Fruit fly (Drosophila melanogaster) whole organism, pupa: ENCODE data around the gene CG34429.

Source experiments
- CG10348 ChIP-seq: fragments of 200-800 bp; sonication (Bioruptor generic); IDR thresholded peaks from 2 replicates; pipeline ENCODE4 v1.3.6; 2022; ENCODE audit warnings: missing biosample characterization, missing genetic modification characterization
- CG12605 ChIP-seq: fragments of 200-800 bp; sonication (Bioruptor generic); IDR thresholded peaks from 2 replicates; pipeline ENCODE4 v1.3.6; 2022; ENCODE audit warnings: missing biosample characterization, missing genetic modification characterization
- CG13204 ChIP-seq: fragments of 200-800 bp; sonication (Bioruptor generic); optimal IDR thresholded peaks from 2 replicates; lab custom pipeline; 2018; ENCODE audit warnings: missing biosample characterization, mild to moderate bottlenecking, missing genetic modification characterization, moderate library complexity
- CG14655 ChIP-seq: fragments of 200-800 bp; sonication (Bioruptor generic); optimal IDR thresholded peaks from 3 replicates; lab custom pipeline; 2017; ENCODE audit warnings: mild to moderate bottlenecking, missing biosample characterization, missing genetic modification reagents, missing genetic modification characterization
- CG15710 ChIP-seq: fragments of 200-800 bp; sonication (Bioruptor generic); optimal IDR thresholded peaks from 2 replicates; lab custom pipeline; 2018; ENCODE audit warnings: missing biosample characterization, mild to moderate bottlenecking, missing genetic modification characterization, moderate library complexity
- CG17806 ChIP-seq: fragments of 200-800 bp; sonication (Bioruptor generic); optimal IDR thresholded peaks from 2 replicates; lab custom pipeline; 2018; ENCODE audit warnings: missing biosample characterization, mild to moderate bottlenecking, missing genetic modification characterization, moderate library complexity
- CG32121 ChIP-seq: fragments of 200-800 bp; sonication (Bioruptor generic); IDR thresholded peaks from 2 replicates; pipeline ENCODE4 v1.3.6; 2022; ENCODE audit warnings: missing biosample characterization, missing genetic modification characterization
- CG34367 ChIP-seq: fragments of 200-800 bp; sonication (Bioruptor generic); optimal IDR thresholded peaks from 2 replicates; lab custom pipeline; 2018; ENCODE audit warnings: missing biosample characterization, mild to moderate bottlenecking, missing genetic modification characterization
- CG4496 ChIP-seq: fragments of 200-800 bp; sonication (Bioruptor generic); IDR thresholded peaks from 3 replicates; pipeline ENCODE4 v1.3.6; 2022; ENCODE audit warnings: missing biosample characterization, missing genetic modification characterization
- CG8159 ChIP-seq: fragments of 200-800 bp; sonication (Bioruptor generic); optimal IDR thresholded peaks from 3 replicates; lab custom pipeline; 2018; ENCODE audit warnings: missing biosample characterization, mild to moderate bottlenecking, missing genetic modification characterization, moderate library complexity
- CG8301 ChIP-seq: fragments of 200-800 bp; sonication (Bioruptor generic); optimal IDR thresholded peaks from 2 replicates; lab custom pipeline; 2018; ENCODE audit warnings: missing biosample characterization, mild to moderate bottlenecking, missing genetic modification characterization
- CG9948 ChIP-seq: fragments of 200-800 bp; sonication (Bioruptor generic); optimal IDR thresholded peaks from 2 replicates; lab custom pipeline; 2018; ENCODE audit warnings: missing biosample characterization, mild to moderate bottlenecking, missing genetic modification characterization, moderate library complexity
- D1 ChIP-seq: fragments of 200-800 bp; sonication (Bioruptor generic); optimal IDR thresholded peaks from 2 replicates; lab custom pipeline; 2018; ENCODE audit warnings: missing biosample characterization, mild to moderate bottlenecking, missing genetic modification characterization, moderate library complexity
- EcR ChIP-seq: fragments of 200-800 bp; sonication (Bioruptor generic); optimal IDR thresholded peaks from 3 replicates; lab custom pipeline; 2019; ENCODE audit warnings: missing biosample characterization, missing genetic modification characterization, mild to moderate bottlenecking, moderate library complexity, missing genetic modification reagents
- Ets98B ChIP-seq: fragments of 200-800 bp; sonication (Bioruptor generic); IDR thresholded peaks from 2 replicates; pipeline ENCODE4 v1.3.6; 2022; ENCODE audit warnings: missing biosample characterization, missing genetic modification characterization
- Pif1A ChIP-seq: fragments of 200-800 bp; sonication (Bioruptor generic); optimal IDR thresholded peaks from 3 replicates; lab custom pipeline; 2016; ENCODE audit warnings: missing biosample characterization, missing genetic modification characterization
- Pif1B ChIP-seq: fragments of 200-800 bp; sonication (Bioruptor generic); optimal IDR thresholded peaks from 3 replicates; lab custom pipeline; 2016; ENCODE audit warnings: missing biosample characterization, missing genetic modification characterization
- Snoo ChIP-seq: fragments of 200-800 bp; sonication (Bioruptor generic); optimal IDR thresholded peaks from 3 replicates; lab custom pipeline; 2017; ENCODE audit warnings: missing biosample characterization, mild to moderate bottlenecking, missing genetic modification characterization, inconsistent platforms
- fd96Ca ChIP-seq: fragments of 200-800 bp; sonication (Bioruptor generic); IDR thresholded peaks from 3 replicates; pipeline ENCODE4 v1.3.6; 2022; ENCODE audit warnings: missing biosample characterization, missing genetic modification characterization
- gl ChIP-seq: fragments of 200-800 bp; sonication (Bioruptor generic); optimal IDR thresholded peaks from 2 replicates; lab custom pipeline; 2018; ENCODE audit warnings: missing biosample characterization, mild to moderate bottlenecking, missing genetic modification characterization
- rn ChIP-seq: fragments of 200-800 bp; sonication (Bioruptor generic); IDR thresholded peaks from 2 replicates; pipeline ENCODE4 v1.3.6; 2022; ENCODE audit warnings: missing biosample characterization, missing genetic modification characterization

Gene CG34429

DNA sequence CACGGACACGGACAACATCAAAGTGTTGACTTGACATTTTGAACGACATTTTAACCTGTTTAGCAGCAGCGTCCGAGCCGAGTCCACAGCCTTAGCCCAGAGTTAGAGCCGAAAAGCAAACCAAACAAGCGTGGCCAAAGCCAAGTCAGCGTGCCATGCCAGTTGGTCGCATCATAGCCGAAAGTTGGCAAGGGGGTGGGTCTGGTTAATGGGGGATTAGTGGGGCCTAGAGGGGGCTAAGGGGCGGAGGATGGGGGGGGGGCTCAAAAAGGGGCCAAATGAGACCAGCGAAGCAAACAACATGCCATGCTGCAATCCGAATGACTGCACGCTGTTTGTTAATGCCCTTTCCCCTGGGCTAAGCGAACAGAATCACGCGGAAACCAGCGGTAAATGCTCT, 36.3 kb downstream of the CG34429 start:
- TF ChIP-seq CG34367 (tag; lab: Kevin White, UChicago) (no peak), gl (tag; lab: Kevin White, UChicago) (no peak), fd96Ca (GFP tag; lab: Robert Waterston, UW) (no peak), CG14655 (GFP tag; lab: Kevin White, UChicago) (no peak), Snoo (tag; lab: Kevin White, UChicago) (no peak), CG10348 (GFP tag; lab: Robert Waterston, UW) (no peak), D1 (tag; lab: Kevin White, UChicago) (no peak), CG12605 (GFP tag; lab: Robert Waterston, UW) (no peak), Pif1A (no peak), CG8159 (tag; lab: Kevin White, UChicago) (no peak)

DNA sequence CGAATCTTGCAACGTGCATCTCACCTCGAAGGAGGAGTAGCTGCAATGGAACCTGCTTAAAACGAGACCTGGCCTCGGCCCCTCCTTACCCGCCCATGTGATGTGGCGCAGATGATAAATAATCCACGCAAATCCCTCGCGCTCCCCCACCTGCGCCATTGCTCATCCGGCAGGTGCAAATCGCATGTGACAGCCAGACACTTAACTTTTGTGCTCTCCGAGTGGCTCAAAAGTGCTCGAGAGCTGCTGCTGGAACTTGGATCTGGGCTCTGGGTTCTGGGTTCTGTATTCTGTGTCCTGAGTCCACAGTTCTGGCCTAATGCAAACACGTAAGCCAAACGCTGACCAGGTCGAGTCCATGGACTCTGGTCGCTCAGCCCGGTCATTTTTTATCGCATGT, 37.6 kb downstream of the CG34429 start:
- TF ChIP-seq rn (GFP tag; lab: Robert Waterston, UW) (no peak), CG13204 (GFP tag; lab: Kevin White, UChicago) (peak; percentile 17)

DNA sequence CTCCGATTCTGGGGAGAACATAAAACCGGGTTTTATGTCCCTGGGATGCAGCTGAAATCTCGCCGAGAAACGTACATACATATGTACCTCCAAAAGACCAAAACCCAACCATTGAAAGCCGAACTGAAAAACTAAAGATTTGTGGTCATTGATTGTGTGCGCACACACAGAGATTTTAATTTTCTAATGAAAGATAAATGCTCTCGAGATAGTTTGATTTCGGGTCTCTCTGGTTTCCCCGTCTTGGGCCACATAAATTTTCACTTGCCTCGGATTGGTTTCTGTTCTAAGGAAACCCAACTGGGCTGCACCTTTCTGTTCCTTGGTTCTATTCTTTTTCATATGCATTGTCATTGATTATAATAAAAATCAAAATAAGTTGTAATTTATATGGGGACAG, 43.0 kb downstream of the CG34429 start:
- no peak for TF ChIP-seq CG12605 (GFP tag; lab: Robert Waterston, UW)
- TF ChIP-seq EcR (GFP tag; lab: Kevin White, UChicago): no peak
- TF ChIP-seq rn (GFP tag; lab: Robert Waterston, UW): no peak
- TF ChIP-seq CG32121 (GFP tag; lab: Robert Waterston, UW): no peak
- TF ChIP-seq CG34367 (tag; lab: Kevin White, UChicago): no peak
- no peak for TF ChIP-seq Snoo (tag; lab: Kevin White, UChicago)
- no peak for TF ChIP-seq CG10348 (GFP tag; lab: Robert Waterston, UW)
- TF ChIP-seq CG9948 (tag; lab: Kevin White, UChicago): no peak
- TF ChIP-seq gl (tag; lab: Kevin White, UChicago): no peak
- no peak for TF ChIP-seq Pif1A
- no peak for TF ChIP-seq CG8159 (tag; lab: Kevin White, UChicago)
- TF ChIP-seq fd96Ca (GFP tag; lab: Robert Waterston, UW): no peak
- no peak for TF ChIP-seq Ets98B (GFP tag; lab: Robert Waterston, UW)
- no peak for TF ChIP-seq CG14655 (GFP tag; lab: Kevin White, UChicago)
- TF ChIP-seq D1 (tag; lab: Kevin White, UChicago): no peak
- no peak for TF ChIP-seq CG15710
- no peak for TF ChIP-seq CG4496 (GFP tag; lab: Robert Waterston, UW)
- TF ChIP-seq CG17806: no peak
- TF ChIP-seq CG8301: no peak

DNA sequence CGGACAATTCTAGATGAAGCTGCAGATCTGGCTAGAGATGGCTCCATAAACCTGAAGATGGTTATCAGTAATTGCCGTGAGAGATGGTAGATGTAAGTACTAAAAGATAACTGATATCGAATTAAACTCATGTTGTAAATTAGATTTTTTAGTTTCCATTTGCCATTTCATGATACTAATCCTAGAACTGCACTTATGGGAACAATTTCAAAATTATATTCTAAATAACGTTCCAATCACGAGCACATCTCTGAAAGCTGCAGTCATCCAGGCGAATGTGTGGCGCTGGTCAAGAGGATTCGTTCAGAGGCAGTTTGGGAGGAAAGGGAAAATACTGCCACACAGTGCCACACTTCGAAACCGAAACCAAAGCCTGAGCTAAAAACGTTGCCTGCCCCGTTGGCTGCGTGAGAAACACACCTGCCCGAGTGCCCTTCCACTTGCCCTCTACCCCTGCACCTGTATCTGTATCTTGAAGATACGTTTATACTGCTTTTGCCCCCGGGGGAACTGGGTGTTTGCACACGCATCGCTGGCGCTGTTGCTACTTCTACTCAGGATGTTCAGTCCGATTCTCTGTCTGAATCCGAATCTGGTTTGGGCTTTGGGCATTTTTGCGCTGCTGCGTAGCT, 44.6 kb downstream of the CG34429 start:
- no peak for TF ChIP-seq Ets98B (GFP tag; lab: Robert Waterston, UW)
- peak; percentile 74 for TF ChIP-seq Pif1A
- no peak for TF ChIP-seq CG10348 (GFP tag; lab: Robert Waterston, UW)
- TF ChIP-seq CG34367 (tag; lab: Kevin White, UChicago): peak; percentile 50
- TF ChIP-seq EcR (GFP tag; lab: Kevin White, UChicago): peak; percentile 23
- TF ChIP-seq CG13204 (GFP tag; lab: Kevin White, UChicago): peak; percentile 28
- TF ChIP-seq CG14655 (GFP tag; lab: Kevin White, UChicago): peak; percentile 77
- peak; percentile 60 for TF ChIP-seq Pif1B (GFP tag; lab: Kevin White, UChicago)
- peak; percentile 43; the same call in 1 of the 2 replicates for TF ChIP-seq CG12605 (GFP tag; lab: Robert Waterston, UW)
- TF ChIP-seq Snoo (tag; lab: Kevin White, UChicago): no peak
- no peak for TF ChIP-seq rn (GFP tag; lab: Robert Waterston, UW)
- peak; percentile 68 for TF ChIP-seq gl (tag; lab: Kevin White, UChicago)
- TF ChIP-seq CG8301: peak; percentile 39
- TF ChIP-seq CG8159 (tag; lab: Kevin White, UChicago): peak; percentile 75
- TF ChIP-seq fd96Ca (GFP tag; lab: Robert Waterston, UW): 0 out of 3 replicates have a peak, but pooled peaks have one; percentile 25
- TF ChIP-seq CG15710: peak; percentile 73
- no peak for TF ChIP-seq CG32121 (GFP tag; lab: Robert Waterston, UW)
- peak; percentile 81 for TF ChIP-seq CG9948 (tag; lab: Kevin White, UChicago)
- TF ChIP-seq CG17806: peak; percentile 83
- peak; percentile 46 for TF ChIP-seq D1 (tag; lab: Kevin White, UChicago)
- peak; percentile 34; the same call in 1 of the 3 replicates for TF ChIP-seq CG4496 (GFP tag; lab: Robert Waterston, UW)

DNA sequence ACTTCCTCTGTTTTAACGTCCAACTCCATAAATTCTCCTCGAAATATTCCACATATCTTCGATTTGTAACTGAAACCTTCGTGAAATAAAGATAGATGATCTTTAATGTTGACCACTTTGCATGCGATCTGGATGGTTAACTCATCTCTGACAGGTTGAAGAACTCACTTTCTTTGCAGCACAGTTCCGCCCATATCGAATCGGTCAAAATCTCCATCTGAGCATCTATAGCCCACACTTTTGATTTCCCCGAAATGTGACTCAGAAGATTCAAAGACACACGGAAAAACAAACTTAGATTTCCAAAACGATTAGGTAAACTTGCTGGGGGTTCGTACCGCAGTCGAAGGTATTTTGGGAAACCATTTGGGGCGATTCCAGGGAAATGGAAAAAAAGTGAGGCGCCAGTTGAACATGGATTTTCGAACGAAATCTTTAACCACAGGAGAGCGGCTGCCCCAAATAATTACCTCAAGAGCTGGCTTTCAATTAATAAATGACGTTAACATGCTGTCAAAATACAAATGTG, 45.6 kb downstream of the CG34429 start:
- no peak for TF ChIP-seq fd96Ca (GFP tag; lab: Robert Waterston, UW)
- TF ChIP-seq CG8301: no peak
- TF ChIP-seq CG9948 (tag; lab: Kevin White, UChicago): no peak
- TF ChIP-seq CG17806: no peak
- TF ChIP-seq CG14655 (GFP tag; lab: Kevin White, UChicago): no peak
- no peak for TF ChIP-seq CG10348 (GFP tag; lab: Robert Waterston, UW)

DNA sequence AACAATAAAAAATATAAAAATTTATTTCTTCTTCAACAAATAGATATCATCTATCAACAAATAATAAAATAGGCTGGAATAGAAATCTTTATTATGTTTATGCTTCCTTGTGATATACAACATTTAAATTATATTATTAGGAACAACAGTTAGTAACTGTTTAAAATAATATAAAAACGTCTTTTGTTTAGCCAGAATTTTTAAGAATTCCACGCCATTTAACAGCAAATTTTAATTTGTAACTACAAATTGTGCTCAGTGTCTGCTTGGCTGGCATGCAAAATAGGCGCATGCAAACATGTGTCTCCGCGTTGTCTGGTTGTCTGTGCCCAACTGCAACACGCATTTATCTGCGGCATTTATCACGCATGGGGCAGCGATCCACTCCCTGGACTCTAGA, 46.5 kb downstream of the CG34429 start:
- peak; percentile 73 for TF ChIP-seq CG17806
- peak; percentile 52 for TF ChIP-seq Pif1B (GFP tag; lab: Kevin White, UChicago)
- peak; percentile 81 for TF ChIP-seq CG14655 (GFP tag; lab: Kevin White, UChicago)
- TF ChIP-seq gl (tag; lab: Kevin White, UChicago): peak; percentile 32
- TF ChIP-seq CG32121 (GFP tag; lab: Robert Waterston, UW): peak; percentile 38; the same call in 1 of the 2 replicates
- no peak for TF ChIP-seq CG10348 (GFP tag; lab: Robert Waterston, UW)
- peak; percentile 60 for TF ChIP-seq CG8301
- TF ChIP-seq CG9948 (tag; lab: Kevin White, UChicago): peak; percentile 81
- TF ChIP-seq D1 (tag; lab: Kevin White, UChicago): peak; percentile 82
- TF ChIP-seq EcR (GFP tag; lab: Kevin White, UChicago): no peak
- TF ChIP-seq CG34367 (tag; lab: Kevin White, UChicago): peak; percentile 75
- TF ChIP-seq Snoo (tag; lab: Kevin White, UChicago): no peak
- no peak for TF ChIP-seq rn (GFP tag; lab: Robert Waterston, UW)
- TF ChIP-seq Ets98B (GFP tag; lab: Robert Waterston, UW): no peak
- peak; percentile 75 for TF ChIP-seq CG15710
- TF ChIP-seq CG4496 (GFP tag; lab: Robert Waterston, UW): peak; percentile 55; the same call in 1 of the 3 replicates
- peak; percentile 82 for TF ChIP-seq CG8159 (tag; lab: Kevin White, UChicago)
- peak; percentile 4 for TF ChIP-seq CG13204 (GFP tag; lab: Kevin White, UChicago)
- TF ChIP-seq Pif1A: peak; percentile 46
- no peak; the same call in 2 of the 3 replicates for TF ChIP-seq fd96Ca (GFP tag; lab: Robert Waterston, UW)
